Worm (Caenorhabditis elegans): ENCODE results near the gene dpy-3.

DNA sequence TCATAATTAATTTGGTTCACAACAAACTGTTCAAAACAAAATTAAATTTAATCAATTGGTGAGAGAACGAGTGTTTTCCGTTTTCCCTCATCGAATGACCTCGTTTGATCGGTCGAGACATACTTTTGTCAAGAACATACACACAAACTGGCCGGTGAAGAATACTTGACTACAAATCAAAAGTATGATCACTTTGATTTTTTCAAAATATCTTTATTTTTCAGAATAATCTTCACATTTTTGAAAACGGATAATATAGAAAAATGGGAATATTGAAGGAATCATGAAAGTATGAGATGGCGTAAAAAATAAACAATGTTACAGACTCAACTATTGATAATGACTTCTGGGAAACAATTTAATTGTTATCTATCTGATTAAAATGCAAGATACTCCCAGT lies 27.3 kb downstream of the dpy-3 start, which contains the start of gene swip-10:
- TF ChIP-seq ztf-29 (GFP tag; IDR thresholded peaks at IDR 0.05), result no peak
- TF ChIP-seq ztf-23 (GFP tag; IDR thresholded peaks at IDR 0.05), result no peak
- TF ChIP-seq flt-1 (GFP tag; IDR thresholded peaks at IDR 0.05), result no peak
- no peak for TF ChIP-seq tab-1 (GFP tag; IDR thresholded peaks at IDR 0.05)
- TF ChIP-seq T22C8.4 (GFP tag; IDR thresholded peaks at IDR 0.05), result no peak
- no peak for TF ChIP-seq med-1 (GFP tag; optimal IDR thresholded peaks at IDR 0.05; ENCODE audit: insufficient read depth)
